Worm (Caenorhabditis elegans) whole organism, L3 larva: ENCODE measurements around the gene F18C5.9.

Experiments
- R02D3.7 ChIP-seq: fragments of 150-350 bp; optimal IDR thresholded peaks from 2 replicates; lab custom pipeline; 2014; ENCODE audit warnings: missing biosample characterization, missing genetic modification characterization
- ZK546.5 ChIP-seq: sonication (generic microtip); optimal IDR thresholded peaks from 2 replicates; lab custom pipeline; 2017; ENCODE audit warnings: missing biosample characterization, missing genetic modification characterization
- ama-1 ChIP-seq: fragments of 150-350 bp; optimal IDR thresholded peaks from 2 replicates; lab custom pipeline; 2018
- ceh-16 ChIP-seq: sonication (generic microtip); optimal IDR thresholded peaks from 2 replicates; lab custom pipeline; 2017; ENCODE audit warnings: missing biosample characterization, missing genetic modification characterization
- ceh-28 ChIP-seq: fragments of 150-350 bp; optimal IDR thresholded peaks from 2 replicates; lab custom pipeline; 2014; ENCODE audit warnings: missing biosample characterization, missing genetic modification reagents, missing genetic modification characterization
- ceh-82 ChIP-seq: fragments of 150-350 bp; optimal IDR thresholded peaks from 2 replicates; lab custom pipeline; 2014; ENCODE audit warnings: missing biosample characterization, missing genetic modification characterization
- ceh-9 ChIP-seq: sonication (generic microtip); optimal IDR thresholded peaks from 2 replicates; lab custom pipeline; 2018; ENCODE audit warnings: missing biosample characterization, missing genetic modification characterization
- daf-12 ChIP-seq: fragments of 150-350 bp; optimal IDR thresholded peaks from 2 replicates; lab custom pipeline; 2014; ENCODE audit warnings: missing biosample characterization, missing genetic modification reagents, missing genetic modification characterization
- egl-5 ChIP-seq: fragments of 150-350 bp; optimal IDR thresholded peaks from 2 replicates; lab custom pipeline; 2017; ENCODE audit warnings: missing biosample characterization, missing genetic modification reagents, missing genetic modification characterization, inconsistent platforms
- elt-1 ChIP-seq: fragments of 150-350 bp; optimal IDR thresholded peaks from 2 replicates; lab custom pipeline; 2014; ENCODE audit warnings: missing biosample characterization, missing genetic modification characterization
- elt-2 ChIP-seq: sonication (generic microtip); optimal IDR thresholded peaks from 2 replicates; lab custom pipeline; 2016; ENCODE audit warnings: missing genetic modification reagents, mild to moderate bottlenecking, missing genetic modification characterization, missing compliant biosample characterization
- elt-3 ChIP-seq, 3 experiments: fragments of 150-350 bp in 1 of 3; sonication (generic microtip) in 2 of 3; optimal IDR thresholded peaks; 2 replicates in 2 of 3; 4 replicates in 1 of 3; lab custom pipeline; 2014 to 2017; ENCODE audit warnings: missing biosample characterization in 3 of 3, missing genetic modification characterization in 3 of 3
- eor-1 ChIP-seq, 2 experiments: fragments of 150-350 bp; optimal IDR thresholded peaks; 2 replicates each; lab custom pipeline; 2014 to 2018; ENCODE audit warnings: missing biosample characterization in 2 of 2, missing genetic modification characterization in 2 of 2
- fkh-10 ChIP-seq: sonication (generic microtip); optimal IDR thresholded peaks from 2 replicates; lab custom pipeline; 2017; ENCODE audit warnings: missing biosample characterization, missing genetic modification reagents, missing genetic modification characterization
- fkh-2 ChIP-seq: fragments of 150-350 bp; optimal IDR thresholded peaks from 2 replicates; lab custom pipeline; 2014; ENCODE audit warnings: missing biosample characterization, missing genetic modification reagents, missing genetic modification characterization
- fos-1 ChIP-seq: fragments of 150-350 bp; optimal IDR thresholded peaks from 2 replicates; lab custom pipeline; 2014; ENCODE audit warnings: missing biosample characterization, missing genetic modification characterization
- hmg-11 ChIP-seq: sonication (generic microtip); optimal IDR thresholded peaks from 2 replicates; lab custom pipeline; 2016; ENCODE audit warnings: missing genetic modification characterization, missing compliant biosample characterization
- jun-1 ChIP-seq: fragments of 150-350 bp; optimal IDR thresholded peaks from 2 replicates; lab custom pipeline; 2014; ENCODE audit warnings: missing biosample characterization, missing genetic modification reagents, missing genetic modification characterization
- lin-39 ChIP-seq: fragments of 150-350 bp; optimal IDR thresholded peaks from 2 replicates; lab custom pipeline; 2018; ENCODE audit warnings: missing biosample characterization, missing genetic modification reagents, missing genetic modification characterization
- nfya-1 ChIP-seq: sonication (generic microtip); optimal IDR thresholded peaks from 2 replicates; lab custom pipeline; 2017; ENCODE audit warnings: missing genetic modification characterization, mild to moderate bottlenecking, missing compliant biosample characterization, antibody characterized with exemption, moderate library complexity; ENCODE audit not compliant: insufficient read depth
- nhr-11 ChIP-seq: fragments of 150-350 bp; optimal IDR thresholded peaks from 2 replicates; lab custom pipeline; 2014; ENCODE audit warnings: missing biosample characterization, missing genetic modification characterization
- nhr-12 ChIP-seq: fragments of 150-350 bp; optimal IDR thresholded peaks from 2 replicates; lab custom pipeline; 2014; ENCODE audit warnings: missing biosample characterization, missing genetic modification characterization
- nhr-23 ChIP-seq: fragments of 150-350 bp; optimal IDR thresholded peaks from 2 replicates; lab custom pipeline; 2014; ENCODE audit warnings: missing biosample characterization, missing genetic modification reagents, missing genetic modification characterization
- nhr-237 ChIP-seq: fragments of 150-350 bp; optimal IDR thresholded peaks from 2 replicates; lab custom pipeline; 2014; ENCODE audit warnings: missing biosample characterization, missing genetic modification characterization
- nhr-25 ChIP-seq: sonication (generic microtip); optimal IDR thresholded peaks from 2 replicates; lab custom pipeline; 2017; ENCODE audit warnings: missing biosample characterization, missing genetic modification characterization
- nhr-43 ChIP-seq: sonication (generic microtip); optimal IDR thresholded peaks from 2 replicates; lab custom pipeline; 2016; ENCODE audit warnings: mild to moderate bottlenecking, missing genetic modification characterization, missing compliant biosample characterization; ENCODE audit not compliant: poor library complexity, severe bottlenecking
- nhr-76 ChIP-seq: fragments of 150-350 bp; sonication (generic microtip); optimal IDR thresholded peaks from 5 replicates; lab custom pipeline; 2014; ENCODE audit warnings: missing biosample characterization, missing genetic modification characterization
- nhr-77 ChIP-seq: fragments of 150-350 bp; optimal IDR thresholded peaks from 2 replicates; lab custom pipeline; 2014; ENCODE audit warnings: missing biosample characterization, missing genetic modification characterization
- pha-4 ChIP-seq: fragments of 150-350 bp; optimal IDR thresholded peaks from 2 replicates; lab custom pipeline; 2014; ENCODE audit warnings: missing biosample characterization, missing genetic modification reagents, missing genetic modification characterization
- pqm-1 ChIP-seq: fragments of 150-350 bp; optimal IDR thresholded peaks from 2 replicates; lab custom pipeline; 2017; ENCODE audit warnings: missing biosample characterization, missing genetic modification characterization, inconsistent platforms
- sea-2 ChIP-seq: fragments of 150-350 bp; sonication (generic microtip); optimal IDR thresholded peaks from 4 replicates; lab custom pipeline; 2014; ENCODE audit warnings: missing biosample characterization, missing genetic modification reagents, missing genetic modification characterization
- skn-1 ChIP-seq: fragments of 150-350 bp; optimal IDR thresholded peaks from 2 replicates; lab custom pipeline; 2014; ENCODE audit warnings: missing biosample characterization, missing genetic modification characterization
- snpc-4 ChIP-seq: fragments of 150-350 bp; optimal IDR thresholded peaks from 2 replicates; lab custom pipeline; 2014; ENCODE audit warnings: missing biosample characterization, missing genetic modification characterization
- tbx-2 ChIP-seq: sonication (generic microtip); optimal IDR thresholded peaks from 2 replicates; lab custom pipeline; 2016; ENCODE audit warnings: mild to moderate bottlenecking, missing genetic modification characterization, missing compliant biosample characterization
- unc-39 ChIP-seq: sonication (generic microtip); optimal IDR thresholded peaks from 4 replicates; lab custom pipeline; 2017; ENCODE audit warnings: missing biosample characterization, missing genetic modification characterization
- unc-62 ChIP-seq: fragments of 150-350 bp; sonication (generic microtip); optimal IDR thresholded peaks from 4 replicates; lab custom pipeline; 2014; ENCODE audit warnings: missing biosample characterization, missing genetic modification reagents, missing genetic modification characterization
- zag-1 ChIP-seq: fragments of 150-350 bp; optimal IDR thresholded peaks from 2 replicates; lab custom pipeline; 2014; ENCODE audit warnings: missing biosample characterization, missing genetic modification characterization
- ztf-11 ChIP-seq: fragments of 150-350 bp; optimal IDR thresholded peaks from 2 replicates; lab custom pipeline; 2014; ENCODE audit warnings: missing biosample characterization, missing genetic modification characterization

Gene F18C5.9

DNA sequence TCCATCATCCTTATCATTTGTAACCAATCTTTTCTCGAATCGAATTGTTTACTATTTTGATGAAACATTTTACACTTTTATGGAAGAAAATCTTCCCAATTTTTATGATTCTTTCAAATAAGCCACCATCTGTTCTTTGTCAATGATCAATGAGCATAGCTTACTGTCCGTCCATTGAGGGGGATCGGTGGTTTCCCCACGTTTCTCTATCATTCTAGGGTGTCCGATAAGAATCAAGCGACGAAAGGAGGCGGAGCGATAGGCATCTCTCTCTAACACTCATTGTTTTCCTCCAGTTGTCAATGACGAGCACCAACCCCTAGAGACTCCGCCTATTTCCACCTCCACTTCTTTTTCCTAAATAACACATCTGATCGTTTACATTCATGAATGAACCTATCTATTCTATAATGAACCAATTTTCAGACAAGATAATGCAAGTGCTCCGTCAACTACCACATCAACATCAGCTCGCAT is 42.4 kb upstream of the F18C5.9 start, which contains the start of gene C56E6.2:
TSS of gene C56E6.2 (plus strand) at position 427 of the 477 bp plus-strand sequence.
- peak; percentile 28 for TF ChIP-seq pqm-1
- peak; percentile 57 for TF ChIP-seq elt-2
- no peak for TF ChIP-seq nhr-12 (tag; lab: Kevin White, UChicago)

DNA sequence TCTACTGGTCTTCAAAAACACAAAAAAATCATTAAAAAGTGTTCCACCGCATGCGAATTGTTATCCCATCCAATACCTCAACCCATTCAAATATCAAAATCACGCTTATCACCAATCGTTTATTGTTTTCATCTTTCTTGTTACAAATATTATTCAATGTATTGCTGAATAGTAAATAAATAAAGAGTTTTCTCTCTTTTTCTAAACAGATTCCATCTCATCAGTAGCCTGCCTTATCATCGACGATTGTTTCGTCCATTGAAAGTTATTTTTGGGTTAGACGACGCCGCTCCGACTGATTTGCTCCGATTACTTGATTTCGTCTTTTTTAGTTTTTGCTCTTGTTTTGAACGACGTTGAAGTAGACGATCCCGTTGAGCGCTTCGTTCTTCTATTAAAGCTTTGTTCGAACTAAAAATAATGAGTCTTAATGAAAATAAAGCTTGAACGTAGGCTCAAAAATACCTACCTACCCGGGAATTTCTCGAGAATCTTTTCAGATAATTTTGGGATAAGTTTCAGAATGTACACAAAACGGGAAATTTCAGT is 40.7 kb upstream of the F18C5.9 start:
- TF ChIP-seq nhr-43: no peak
- TF ChIP-seq pha-4 (tag; lab: Kevin White, UChicago): peak; percentile 1
- no peak for TF ChIP-seq ceh-82
- TF ChIP-seq sea-2 (GFP tag; lab: Kevin White, UChicago): no peak
- no peak for TF ChIP-seq lin-39 (tag; lab: Kevin White, UChicago)
- TF ChIP-seq ZK546.5 (tag; lab: Kevin White, UChicago): no peak
- TF ChIP-seq unc-39 (tag; lab: Kevin White, UChicago): no peak
- TF ChIP-seq nhr-11: no peak
- TF ChIP-seq fos-1 (tag; lab: Kevin White, UChicago): no peak
- no peak for TF ChIP-seq pqm-1
- peak; percentile 30 for TF ChIP-seq ceh-28 (tag; lab: Kevin White, UChicago)
- TF ChIP-seq ceh-9 (tag; lab: Kevin White, UChicago): no peak
- no peak for TF ChIP-seq nhr-77 (tag; lab: Kevin White, UChicago)
- no peak for TF ChIP-seq nfya-1
- TF ChIP-seq hmg-11: no peak
- no peak for TF ChIP-seq nhr-237
- no peak for TF ChIP-seq fkh-2
- no peak for TF ChIP-seq nhr-25
- TF ChIP-seq eor-1 (tag; optimal IDR thresholded peaks at IDR 0.05; lab: Kevin White, UChicago): no peak
- no peak for TF ChIP-seq R02D3.7 (tag; lab: Kevin White, UChicago)
- TF ChIP-seq unc-62 (GFP tag; lab: Kevin White, UChicago): no peak
- TF ChIP-seq elt-2: peak; percentile 1
- no peak for TF ChIP-seq nhr-12 (tag; lab: Kevin White, UChicago)
- TF ChIP-seq fkh-10: no peak
- no peak for TF ChIP-seq elt-1 (tag; lab: Kevin White, UChicago)
- TF ChIP-seq elt-3 (tag; optimal IDR thresholded peaks at IDR 0.05; lab: Kevin White, UChicago): no peak
- peak; percentile 67 for TF ChIP-seq ama-1
- TF ChIP-seq snpc-4 (tag; lab: Kevin White, UChicago): no peak
- TF ChIP-seq nhr-23 (tag; lab: Kevin White, UChicago): no peak
- no peak for TF ChIP-seq nhr-76 (tag; lab: Kevin White, UChicago)
- TF ChIP-seq jun-1 (tag; lab: Kevin White, UChicago): no peak
- TF ChIP-seq egl-5 (tag; lab: Kevin White, UChicago): no peak
- TF ChIP-seq ztf-11 (tag; lab: Kevin White, UChicago): no peak

DNA sequence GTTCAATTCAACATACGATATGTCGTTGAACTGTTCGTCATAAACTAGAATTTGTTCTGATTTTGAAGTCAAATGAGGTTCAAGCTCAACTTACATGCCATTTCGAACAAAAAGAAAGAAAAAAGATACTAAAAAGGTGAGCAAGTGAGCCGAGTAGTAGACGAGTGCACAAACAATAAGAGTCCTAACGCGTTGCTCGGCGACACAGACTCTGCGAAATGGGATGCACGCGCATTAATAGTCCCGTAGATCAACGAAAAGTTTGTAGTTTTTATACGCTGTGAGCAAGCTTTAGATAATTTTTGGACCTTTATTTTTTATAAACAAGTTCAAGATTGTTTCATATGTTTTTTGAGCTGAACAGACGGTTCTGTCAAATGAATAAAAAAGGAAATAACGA is 38.3 kb upstream of the F18C5.9 start, which contains the start of gene C56E6.4:
TSS of gene C56E6.4 (minus strand) at position 101 of the 400 bp plus-strand sequence.
- TF ChIP-seq ceh-82: no peak
- no peak for TF ChIP-seq zag-1
- no peak for TF ChIP-seq fkh-10
- no peak for TF ChIP-seq tbx-2 (tag; lab: Kevin White, UChicago)
- TF ChIP-seq nhr-237: no peak
- TF ChIP-seq snpc-4 (tag; lab: Kevin White, UChicago): no peak
- no peak for TF ChIP-seq ZK546.5 (tag; lab: Kevin White, UChicago)
- TF ChIP-seq unc-62 (GFP tag; lab: Kevin White, UChicago): no peak
- no peak for TF ChIP-seq ceh-16
- TF ChIP-seq elt-1 (tag; lab: Kevin White, UChicago): no peak
- TF ChIP-seq daf-12 (tag; lab: Kevin White, UChicago): no peak
- no peak for TF ChIP-seq ceh-28 (tag; lab: Kevin White, UChicago)
- no peak for TF ChIP-seq nhr-23 (tag; lab: Kevin White, UChicago)
- no peak for TF ChIP-seq sea-2 (GFP tag; lab: Kevin White, UChicago)
- no peak for TF ChIP-seq elt-3 (tag; optimal IDR thresholded peaks at IDR 0.05; lab: Kevin White, UChicago)
- no peak for TF ChIP-seq nhr-76 (tag; lab: Kevin White, UChicago)
- no peak for TF ChIP-seq skn-1 (tag; lab: Kevin White, UChicago)
- TF ChIP-seq nhr-11: no peak
- TF ChIP-seq, all 47 proteins: peak for 0
